Fruit fly (Drosophila melanogaster) whole organism, embryonic: ENCODE data around the gene CG46042.

Experiments
- CG10321 ChIP-seq: fragments of 200-800 bp; sonication (Bioruptor generic); IDR thresholded peaks from 2 replicates; pipeline ENCODE4 v1.3.6; 2022; ENCODE audit warnings: missing biosample characterization, missing genetic modification characterization
- CG10366 ChIP-seq: fragments of 200-800 bp; sonication (Bioruptor generic); IDR thresholded peaks from 2 replicates; pipeline ENCODE4 v1.3.6; 2022; ENCODE audit warnings: missing biosample characterization, missing genetic modification characterization
- CG10543 ChIP-seq: fragments of 200-800 bp; sonication (Bioruptor generic); optimal IDR thresholded peaks from 3 replicates; lab custom pipeline; 2017; ENCODE audit warnings: missing biosample characterization, mild to moderate bottlenecking, missing genetic modification characterization, moderate library complexity
- CG11093 ChIP-seq: fragments of 200-800 bp; sonication (Bioruptor generic); IDR thresholded peaks from 3 replicates; pipeline ENCODE4 v1.3.6; 2022; ENCODE audit warnings: missing biosample characterization, missing genetic modification characterization
- CG11398 ChIP-seq: fragments of 200-800 bp; sonication (Bioruptor generic); optimal IDR thresholded peaks from 2 replicates; lab custom pipeline; 2016; ENCODE audit warnings: missing biosample characterization, missing genetic modification characterization
- CG12155 ChIP-seq: fragments of 200-800 bp; sonication (Bioruptor generic); optimal IDR thresholded peaks from 3 replicates; lab custom pipeline; 2016; ENCODE audit warnings: missing biosample characterization, missing genetic modification characterization
- CG15479 ChIP-seq: fragments of 200-800 bp; sonication (Bioruptor generic); optimal IDR thresholded peaks from 3 replicates; lab custom pipeline; 2019; ENCODE audit warnings: missing biosample characterization, mild to moderate bottlenecking, missing genetic modification characterization, moderate library complexity
- CG1602 ChIP-seq: fragments of 200-800 bp; sonication (Bioruptor generic); optimal IDR thresholded peaks from 3 replicates; lab custom pipeline; 2016; ENCODE audit warnings: missing biosample characterization, missing genetic modification characterization
- CG1647 ChIP-seq: fragments of 200-800 bp; sonication (Bioruptor generic); optimal IDR thresholded peaks from 3 replicates; lab custom pipeline; 2016; ENCODE audit warnings: missing biosample characterization, missing genetic modification characterization
- CG17359 ChIP-seq: fragments of 200-800 bp; sonication (Bioruptor generic); optimal IDR thresholded peaks from 3 replicates; lab custom pipeline; 2018; ENCODE audit warnings: missing biosample characterization, mild to moderate bottlenecking, missing genetic modification characterization, moderate library complexity
- CG18764 ChIP-seq: fragments of 200-800 bp; sonication (Bioruptor generic); optimal IDR thresholded peaks from 3 replicates; lab custom pipeline; 2016; ENCODE audit warnings: missing biosample characterization, missing genetic modification characterization
- CG30403 ChIP-seq: fragments of 200-800 bp; sonication (Bioruptor generic); optimal IDR thresholded peaks from 3 replicates; lab custom pipeline; 2016; ENCODE audit warnings: missing biosample characterization, missing genetic modification characterization
- CG34224 ChIP-seq: fragments of 200-800 bp; sonication (Bioruptor generic); IDR thresholded peaks from 3 replicates; pipeline ENCODE4 v1.3.6; 2022; ENCODE audit warnings: missing biosample characterization, missing genetic modification characterization; ENCODE audit not compliant: partially characterized antibody
- CG42726 ChIP-seq: fragments of 200-800 bp; sonication (Bioruptor generic); IDR thresholded peaks from 2 replicates; pipeline ENCODE4 v1.3.6; 2022; ENCODE audit warnings: missing biosample characterization, missing genetic modification characterization; ENCODE audit not compliant: partially characterized antibody
- CG4730 ChIP-seq: fragments of 200-800 bp; sonication (Bioruptor generic); IDR thresholded peaks from 2 replicates; pipeline ENCODE4 v1.3.6; 2022; ENCODE audit warnings: missing biosample characterization, missing genetic modification characterization
- CG6175 ChIP-seq: fragments of 200-800 bp; sonication (Bioruptor generic); IDR thresholded peaks from 3 replicates; pipeline ENCODE4 v1.3.6; 2022; ENCODE audit warnings: missing biosample characterization, missing genetic modification characterization
- CG6254 ChIP-seq: fragments of 200-800 bp; sonication (Bioruptor generic); optimal IDR thresholded peaks from 3 replicates; lab custom pipeline; 2017; ENCODE audit warnings: mild to moderate bottlenecking, missing biosample characterization, missing genetic modification reagents, missing genetic modification characterization
- CG9932 ChIP-seq: fragments of 200-800 bp; sonication (Bioruptor generic); IDR thresholded peaks from 2 replicates; pipeline ENCODE4 v1.3.6; 2022; ENCODE audit warnings: missing biosample characterization, missing genetic modification characterization
- Camta ChIP-seq: fragments of 200-800 bp; sonication (Bioruptor generic); optimal IDR thresholded peaks from 2 replicates; lab custom pipeline; 2016; ENCODE audit warnings: missing biosample characterization, missing genetic modification characterization
- Chrac-16 ChIP-seq: fragments of 200-800 bp; sonication (Bioruptor generic); optimal IDR thresholded peaks from 3 replicates; lab custom pipeline; 2016; ENCODE audit warnings: missing biosample characterization, missing genetic modification characterization
- D19A ChIP-seq: fragments of 200-800 bp; optimal IDR thresholded peaks from 3 replicates; lab custom pipeline; 2019; ENCODE audit warnings: missing biosample characterization, mild to moderate bottlenecking, missing genetic modification characterization, moderate library complexity
- Myb ChIP-seq: fragments of 200-800 bp; sonication (Bioruptor generic); optimal IDR thresholded peaks from 2 replicates; lab custom pipeline; 2016; ENCODE audit warnings: missing biosample characterization, missing genetic modification characterization
- Poxn ChIP-seq: fragments of 200-800 bp; sonication (Bioruptor generic); IDR thresholded peaks from 2 replicates; pipeline ENCODE4 v1.3.6; 2022; ENCODE audit warnings: missing biosample characterization, missing genetic modification characterization
- Rfx ChIP-seq: fragments of 200-800 bp; sonication (Bioruptor generic); IDR thresholded peaks from 2 replicates; pipeline ENCODE4 v1.3.6; 2022; ENCODE audit warnings: missing biosample characterization, missing genetic modification characterization
- bsh ChIP-seq, 2 experiments: fragments of 200-800 bp; sonication (Bioruptor generic); optimal IDR thresholded peaks; 2 replicates each; lab custom pipeline; 2017 to 2018; ENCODE audit warnings: mild to moderate bottlenecking in 2 of 2, missing biosample characterization in 2 of 2, missing genetic modification characterization in 2 of 2, moderate library complexity in 1 of 2
- cas ChIP-seq: fragments of 200-800 bp; sonication (Bioruptor generic); IDR thresholded peaks from 2 replicates; pipeline ENCODE4 v1.3.6; 2022; ENCODE audit warnings: missing biosample characterization, missing genetic modification characterization
- cg ChIP-seq: fragments of 200-800 bp; sonication (Bioruptor generic); optimal IDR thresholded peaks from 3 replicates; lab custom pipeline; 2019; ENCODE audit warnings: missing biosample characterization, mild to moderate bottlenecking, missing genetic modification characterization, moderate library complexity
- chm ChIP-seq: fragments of 200-800 bp; sonication (Bioruptor generic); IDR thresholded peaks from 2 replicates; pipeline ENCODE4 v1.3.6; 2022; ENCODE audit warnings: missing biosample characterization, missing genetic modification characterization
- chn ChIP-seq: fragments of 200-800 bp; sonication (Bioruptor generic); optimal IDR thresholded peaks from 2 replicates; lab custom pipeline; 2016; ENCODE audit warnings: missing biosample characterization, missing genetic modification characterization
- ci ChIP-seq: fragments of 200-800 bp; sonication (Bioruptor generic); IDR thresholded peaks from 3 replicates; pipeline ENCODE4 v1.3.6; 2022; ENCODE audit warnings: missing biosample characterization, missing genetic modification characterization
- crc ChIP-seq: fragments of 200-800 bp; sonication (Bioruptor generic); optimal IDR thresholded peaks from 2 replicates; lab custom pipeline; 2016; ENCODE audit warnings: missing biosample characterization, missing genetic modification characterization
- cwo ChIP-seq: fragments of 200-800 bp; sonication (Bioruptor generic); optimal IDR thresholded peaks from 3 replicates; lab custom pipeline; 2017; ENCODE audit warnings: missing biosample characterization, missing genetic modification characterization, mild to moderate bottlenecking, moderate library complexity, missing genetic modification reagents
- disco-r ChIP-seq: fragments of 200-800 bp; sonication (Bioruptor generic); optimal IDR thresholded peaks from 2 replicates; lab custom pipeline; 2016; ENCODE audit warnings: missing biosample characterization, missing genetic modification characterization
- dmrt99B ChIP-seq: fragments of 200-800 bp; sonication (Bioruptor generic); optimal IDR thresholded peaks from 2 replicates; lab custom pipeline; 2018; ENCODE audit warnings: missing biosample characterization, mild to moderate bottlenecking, missing genetic modification characterization, moderate library complexity
- ems ChIP-seq: fragments of 200-800 bp; sonication (Bioruptor generic); optimal IDR thresholded peaks from 3 replicates; lab custom pipeline; 2016; ENCODE audit warnings: missing biosample characterization, missing genetic modification characterization
- esg ChIP-seq: fragments of 200-800 bp; sonication (Bioruptor generic); conservative IDR thresholded peaks from 2 replicates; pipeline ENCODE4 v1.3.6; 2022; ENCODE audit warnings: missing biosample characterization, missing genetic modification characterization
- exex ChIP-seq: fragments of 200-800 bp; sonication (Bioruptor generic); optimal IDR thresholded peaks from 4 replicates; lab custom pipeline; 2018; ENCODE audit warnings: missing biosample characterization, mild to moderate bottlenecking, missing genetic modification characterization, moderate library complexity
- gce ChIP-seq: fragments of 200-800 bp; sonication (Bioruptor generic); IDR thresholded peaks from 3 replicates; pipeline ENCODE4 v1.3.6; 2022; ENCODE audit warnings: missing biosample characterization, missing genetic modification characterization
- gt ChIP-seq: fragments of 200-800 bp; sonication (Bioruptor generic); IDR thresholded peaks from 2 replicates; pipeline ENCODE4 v1.3.6; 2022; ENCODE audit warnings: missing biosample characterization, missing genetic modification characterization
- inv ChIP-seq: fragments of 200-800 bp; sonication (Bioruptor generic); IDR thresholded peaks from 2 replicates; pipeline ENCODE4 v1.3.6; 2022; ENCODE audit warnings: missing biosample characterization, missing genetic modification characterization; ENCODE audit not compliant: partially characterized antibody
- knrl ChIP-seq: fragments of 200-800 bp; sonication (Bioruptor generic); IDR thresholded peaks from 3 replicates; pipeline ENCODE4 v1.3.6; 2022; ENCODE audit warnings: missing biosample characterization, missing genetic modification characterization; ENCODE audit not compliant: partially characterized antibody
- nerfin-2 ChIP-seq: fragments of 200-800 bp; sonication (Bioruptor generic); IDR thresholded peaks from 2 replicates; pipeline ENCODE4 v1.3.6; 2022; ENCODE audit warnings: missing biosample characterization, missing genetic modification characterization; ENCODE audit not compliant: partially characterized antibody
- onecut ChIP-seq: fragments of 200-800 bp; sonication (Bioruptor generic); IDR thresholded peaks from 2 replicates; pipeline ENCODE4 v1.3.6; 2022; ENCODE audit warnings: missing biosample characterization, missing genetic modification characterization
- run ChIP-seq: fragments of 200-800 bp; sonication (Bioruptor generic); optimal IDR thresholded peaks from 3 replicates; lab custom pipeline; 2018; ENCODE audit warnings: missing biosample characterization, mild to moderate bottlenecking, missing genetic modification characterization
- salm ChIP-seq: fragments of 200-800 bp; sonication (Bioruptor generic); optimal IDR thresholded peaks from 2 replicates; lab custom pipeline; 2018; ENCODE audit warnings: missing biosample characterization, mild to moderate bottlenecking, missing genetic modification characterization
- sc ChIP-seq, 3 experiments: fragments of >200 bp in 2 of 3; fragments of 200-800 bp in 1 of 3; sonication (Bioruptor generic) in 1 of 3; optimal IDR thresholded peaks; 2 replicates in 2 of 3; 3 replicates in 1 of 3; lab custom pipeline; 2017; ENCODE audit warnings: mild to moderate bottlenecking in 1 of 3, missing biosample characterization in 1 of 3, missing genetic modification characterization in 1 of 3, missing genetic modification reagents in 1 of 3
- schlank ChIP-seq: fragments of 200-800 bp; sonication (Bioruptor generic); optimal IDR thresholded peaks from 2 replicates; lab custom pipeline; 2018; ENCODE audit warnings: missing biosample characterization, mild to moderate bottlenecking, missing genetic modification characterization
- sens ChIP-seq: fragments of 200-800 bp; sonication (Bioruptor generic); peaks from one replicate; lab custom pipeline; 2016; ENCODE audit warnings: missing biosample characterization, missing genetic modification characterization
- sna ChIP-seq: fragments of 200-800 bp; sonication (Bioruptor generic); IDR thresholded peaks from 2 replicates; pipeline ENCODE4 v1.3.6; 2022; ENCODE audit warnings: missing biosample characterization, missing genetic modification characterization; ENCODE audit not compliant: partially characterized antibody
- sqz ChIP-seq: fragments of 200-800 bp; sonication (Bioruptor generic); optimal IDR thresholded peaks from 3 replicates; lab custom pipeline; 2018; ENCODE audit warnings: missing biosample characterization, mild to moderate bottlenecking, missing genetic modification characterization
- zen2 ChIP-seq: fragments of 200-800 bp; sonication (Bioruptor generic); IDR thresholded peaks from 3 replicates; pipeline ENCODE4 v1.3.6; 2022; ENCODE audit warnings: missing biosample characterization, missing genetic modification characterization; ENCODE audit not compliant: partially characterized antibody

Gene CG46042

DNA sequence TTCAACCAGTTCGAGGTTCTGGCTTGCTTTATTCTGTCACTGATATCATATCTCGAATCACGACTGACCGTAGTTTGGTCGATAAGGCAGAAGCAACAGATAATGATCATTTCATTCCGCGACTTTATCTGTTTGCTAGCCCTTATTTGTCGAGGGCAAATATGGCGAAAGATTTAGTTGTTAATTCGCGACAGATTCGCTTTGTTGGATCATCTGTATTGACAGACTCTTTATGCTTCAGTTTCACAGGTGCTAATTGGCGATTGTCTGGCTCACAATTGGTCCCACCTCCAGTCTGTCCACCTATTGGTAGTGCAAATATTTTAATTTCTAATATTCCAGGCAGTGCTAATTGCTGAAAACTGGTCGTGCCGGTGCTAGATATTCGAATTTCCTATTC, 17.9 kb downstream of the CG46042 start (continued):
- TF ChIP-seq CG6254 = no peak
- TF ChIP-seq CG9932 (GFP tag; lab: Robert Waterston, UW) = peak; percentile 29; the same call in 1 of the 2 replicates
- no peak for TF ChIP-seq gt (GFP tag; lab: Robert Waterston, UW)
- no peak for TF ChIP-seq CG4730 (GFP tag; lab: Robert Waterston, UW)
- no peak for TF ChIP-seq disco-r
- TF ChIP-seq dmrt99B (tag; lab: Kevin White, UChicago) = no peak
- no peak for TF ChIP-seq CG1647 (GFP tag; lab: Kevin White, UChicago)
- no peak for TF ChIP-seq Myb
- no peak for TF ChIP-seq chn (GFP tag; lab: Kevin White, UChicago)
- peak; percentile 37; the same call in 1 of the 2 replicates for TF ChIP-seq Rfx (GFP tag; lab: Robert Waterston, UW)
- no peak for TF ChIP-seq CG17359 (tag; lab: Kevin White, UChicago)
- TF ChIP-seq CG10366 (GFP tag; lab: Robert Waterston, UW) = no peak
- TF ChIP-seq CG42726 (GFP tag; lab: Robert Waterston, UW) = no peak
- peak; percentile 56 for TF ChIP-seq sens (GFP tag; lab: Kevin White, UChicago)
- TF ChIP-seq onecut (GFP tag; lab: Robert Waterston, UW) = no peak
- no peak for TF ChIP-seq Camta
- TF ChIP-seq sna (GFP tag; lab: Robert Waterston, UW) = no peak
- TF ChIP-seq CG30403 (GFP tag; lab: Kevin White, UChicago) = no peak
- no peak for TF ChIP-seq CG1602 (GFP tag; lab: Kevin White, UChicago)
- no peak for TF ChIP-seq cg (GFP tag; lab: Kevin White, UChicago)
- no peak for TF ChIP-seq ems (GFP tag; lab: Kevin White, UChicago)
- TF ChIP-seq bsh (GFP tag; optimal IDR thresholded peaks at IDR 0.05; lab: Kevin White, UChicago) = no peak
- TF ChIP-seq cwo (GFP tag; lab: Kevin White, UChicago) = peak; percentile 8
- TF ChIP-seq CG18764 = no peak
- TF ChIP-seq esg = no peak
- no peak for TF ChIP-seq CG10321 (GFP tag; lab: Robert Waterston, UW)
- TF ChIP-seq Chrac-16 (GFP tag; lab: Kevin White, UChicago) = no peak
- no peak for TF ChIP-seq exex
- no peak for TF ChIP-seq knrl (GFP tag; lab: Robert Waterston, UW)
- TF ChIP-seq CG11398 (GFP tag; lab: Kevin White, UChicago) = no peak
- no peak for TF ChIP-seq sqz (GFP tag; lab: Kevin White, UChicago)
- no peak for TF ChIP-seq nerfin-2 (GFP tag; lab: Robert Waterston, UW)
- TF ChIP-seq CG6175 (GFP tag; lab: Robert Waterston, UW) = no peak
- peak; percentile 24 for TF ChIP-seq schlank (tag; lab: Kevin White, UChicago)
- TF ChIP-seq zen2 = no peak
- no peak for TF ChIP-seq CG12155 (GFP tag; lab: Kevin White, UChicago)
- no peak for TF ChIP-seq crc
- no peak for TF ChIP-seq gce (GFP tag; lab: Robert Waterston, UW)
- TF ChIP-seq cas (GFP tag; lab: Robert Waterston, UW) = no peak
- TF ChIP-seq chm (GFP tag; lab: Robert Waterston, UW) = no peak
- TF ChIP-seq CG11093 (GFP tag; lab: Robert Waterston, UW) = no peak
- TF ChIP-seq salm = no peak
- TF ChIP-seq run (tag; lab: Kevin White, UChicago) = no peak
- TF ChIP-seq CG10543 = peak; percentile 49
- no peak for TF ChIP-seq inv (GFP tag; lab: Robert Waterston, UW)
- no peak for TF ChIP-seq D19A (tag; lab: Kevin White, UChicago)
- TF ChIP-seq sc (optimal IDR thresholded peaks at IDR 0.05; lab: Kevin White, UChicago) = no peak
- no peak for TF ChIP-seq sc (GFP tag; optimal IDR thresholded peaks at IDR 0.05; lab: Kevin White, UChicago)
- TF ChIP-seq CG34224 (GFP tag; lab: Robert Waterston, UW) = no peak
- TF ChIP-seq CG15479 = no peak
- no peak for TF ChIP-seq Poxn (GFP tag; lab: Robert Waterston, UW)
- no peak for TF ChIP-seq ci (GFP tag; lab: Robert Waterston, UW)
